Worm (Caenorhabditis elegans) whole organism, late embryonic: ENCODE results near the gene C56A3.5.

Source experiments
- C08G9.2 ChIP-seq: sonication (generic microtip); optimal IDR thresholded peaks from 2 replicates; lab custom pipeline; 2016; ENCODE audit warnings: mild to moderate bottlenecking, missing genetic modification characterization, moderate library complexity, missing compliant biosample characterization
- C38D4.7 ChIP-seq: fragments of 200-800 bp; sonication (Bioruptor generic); optimal IDR thresholded peaks from 2 replicates; lab custom pipeline; 2018; ENCODE audit warnings: mild to moderate bottlenecking, missing genetic modification characterization, moderate library complexity, missing compliant biosample characterization
- F13H6.1 ChIP-seq: sonication (generic microtip); optimal IDR thresholded peaks from 2 replicates; lab custom pipeline; 2016; ENCODE audit warnings: missing genetic modification characterization, missing compliant biosample characterization
- K02D7.2 ChIP-seq: sonication (generic microtip); optimal IDR thresholded peaks from 2 replicates; lab custom pipeline; 2017; ENCODE audit warnings: mild to moderate bottlenecking, missing genetic modification characterization, missing compliant biosample characterization
- T23F11.4 ChIP-seq: fragments of 200-800 bp; sonication (Bioruptor generic); optimal IDR thresholded peaks from 2 replicates; lab custom pipeline; 2018; ENCODE audit warnings: mild to moderate bottlenecking, missing genetic modification characterization, missing compliant biosample characterization
- Y22D7AL.16 ChIP-seq: sonication (generic microtip); optimal IDR thresholded peaks from 2 replicates; lab custom pipeline; 2016; ENCODE audit warnings: missing genetic modification characterization, missing compliant biosample characterization
- ahr-1 ChIP-seq: sonication (generic microtip); optimal IDR thresholded peaks from 2 replicates; lab custom pipeline; 2016; ENCODE audit warnings: missing genetic modification characterization, missing compliant biosample characterization
- ama-1 ChIP-seq: fragments of 150-350 bp; optimal IDR thresholded peaks from 2 replicates; lab custom pipeline; 2014
- ceh-14 ChIP-seq: sonication (generic microtip); optimal IDR thresholded peaks from 2 replicates; lab custom pipeline; 2016; ENCODE audit warnings: missing genotype, missing genetic modification characterization, missing compliant biosample characterization
- ceh-19 ChIP-seq: fragments of 200-800 bp; sonication (Bioruptor generic); optimal IDR thresholded peaks from 2 replicates; lab custom pipeline; 2018; ENCODE audit warnings: mild to moderate bottlenecking, missing genetic modification characterization, missing compliant biosample characterization
- ceh-22 ChIP-seq: sonication (generic microtip); optimal IDR thresholded peaks from 2 replicates; lab custom pipeline; 2017; ENCODE audit warnings: missing biosample characterization, missing genetic modification characterization
- ceh-24 ChIP-seq: sonication (generic microtip); optimal IDR thresholded peaks from 2 replicates; lab custom pipeline; 2016; ENCODE audit warnings: mild to moderate bottlenecking, missing genetic modification characterization, missing compliant biosample characterization
- ceh-31 ChIP-seq: sonication (generic microtip); optimal IDR thresholded peaks from 2 replicates; lab custom pipeline; 2016; ENCODE audit warnings: missing genetic modification characterization, missing compliant biosample characterization
- ceh-34 ChIP-seq: sonication (generic microtip); optimal IDR thresholded peaks from 2 replicates; lab custom pipeline; 2016; ENCODE audit warnings: mild to moderate bottlenecking, missing genetic modification characterization, missing compliant biosample characterization
- ceh-48 ChIP-seq: sonication (generic microtip); optimal IDR thresholded peaks from 2 replicates; lab custom pipeline; 2016; ENCODE audit warnings: missing genetic modification characterization, inconsistent platforms, missing compliant biosample characterization
- ceh-9 ChIP-seq: sonication (generic microtip); optimal IDR thresholded peaks from 2 replicates; lab custom pipeline; 2016; ENCODE audit warnings: mild to moderate bottlenecking, missing genetic modification characterization, inconsistent platforms, missing compliant biosample characterization
- che-1 ChIP-seq: sonication (generic microtip); optimal IDR thresholded peaks from 2 replicates; lab custom pipeline; 2016; ENCODE audit warnings: mild to moderate bottlenecking, missing genetic modification characterization, missing compliant biosample characterization
- elt-2 ChIP-seq: sonication (generic microtip); optimal IDR thresholded peaks from 2 replicates; lab custom pipeline; 2016; ENCODE audit warnings: missing genetic modification reagents, missing genetic modification characterization, missing compliant biosample characterization
- fax-1 ChIP-seq: sonication (generic microtip); optimal IDR thresholded peaks from 2 replicates; lab custom pipeline; 2016; ENCODE audit warnings: missing genotype, missing genetic modification characterization, missing compliant biosample characterization
- gmeb-2 ChIP-seq: sonication (generic microtip); optimal IDR thresholded peaks from 2 replicates; lab custom pipeline; 2016; ENCODE audit warnings: missing genetic modification characterization, inconsistent platforms, missing compliant biosample characterization
- hlh-15 ChIP-seq: sonication (generic microtip); optimal IDR thresholded peaks from 2 replicates; lab custom pipeline; 2016; ENCODE audit warnings: missing genetic modification characterization, missing compliant biosample characterization
- hlh-6 ChIP-seq: sonication (generic microtip); optimal IDR thresholded peaks from 2 replicates; lab custom pipeline; 2016; ENCODE audit warnings: missing genotype, missing genetic modification characterization, missing compliant biosample characterization
- hlh-8 ChIP-seq: sonication (generic microtip); optimal IDR thresholded peaks from 2 replicates; lab custom pipeline; 2016; ENCODE audit warnings: missing genotype, missing genetic modification characterization, missing compliant biosample characterization
- lim-6 ChIP-seq: sonication (generic microtip); optimal IDR thresholded peaks from 2 replicates; lab custom pipeline; 2016; ENCODE audit warnings: missing genetic modification characterization, missing compliant biosample characterization
- mec-3 ChIP-seq: sonication (generic microtip); optimal IDR thresholded peaks from 2 replicates; lab custom pipeline; 2016; ENCODE audit warnings: borderline replicate concordance, missing genetic modification characterization, missing compliant biosample characterization
- nfya-1 ChIP-seq: sonication (generic microtip); optimal IDR thresholded peaks from 2 replicates; lab custom pipeline; 2017; ENCODE audit warnings: missing genetic modification characterization, mild to moderate bottlenecking, missing compliant biosample characterization, antibody characterized with exemption, moderate library complexity
- nhr-232 ChIP-seq: sonication (generic microtip); optimal IDR thresholded peaks from 2 replicates; lab custom pipeline; 2016; ENCODE audit warnings: missing genetic modification characterization, missing compliant biosample characterization
- odd-2 ChIP-seq: sonication (generic microtip); optimal IDR thresholded peaks from 2 replicates; lab custom pipeline; 2017; ENCODE audit warnings: antibody characterized with exemption, mild to moderate bottlenecking, missing genetic modification characterization, missing compliant biosample characterization
- pag-3 ChIP-seq: sonication (generic microtip); optimal IDR thresholded peaks from 2 replicates; lab custom pipeline; 2016; ENCODE audit warnings: missing compliant biosample characterization, missing genetic modification characterization, borderline replicate concordance
- pax-1 ChIP-seq: fragments of 150-350 bp; optimal IDR thresholded peaks from 2 replicates; lab custom pipeline; 2014; ENCODE audit warnings: missing biosample characterization, missing genetic modification characterization
- pha-2 ChIP-seq: sonication (generic microtip); optimal IDR thresholded peaks from 2 replicates; lab custom pipeline; 2017; ENCODE audit warnings: mild to moderate bottlenecking, missing genetic modification characterization, missing compliant biosample characterization
- pqm-1 ChIP-seq: sonication (generic microtip); optimal IDR thresholded peaks from 2 replicates; lab custom pipeline; 2016; ENCODE audit warnings: missing genetic modification characterization, missing compliant biosample characterization
- sox-2 ChIP-seq: fragments of 200-800 bp; sonication (Bioruptor generic); IDR thresholded peaks from 2 replicates; pipeline ENCODE4 v1.3.6; 2022; ENCODE audit warnings: missing genetic modification reagents, missing genetic modification characterization, missing compliant biosample characterization
- sox-4 ChIP-seq: sonication (generic microtip); optimal IDR thresholded peaks from 2 replicates; lab custom pipeline; 2017; ENCODE audit warnings: mild to moderate bottlenecking, missing genetic modification characterization, inconsistent platforms, missing compliant biosample characterization
- syd-9 ChIP-seq: sonication (generic microtip); optimal IDR thresholded peaks from 2 replicates; lab custom pipeline; 2016; ENCODE audit warnings: mild to moderate bottlenecking, missing genetic modification characterization, moderate library complexity, missing compliant biosample characterization
- tbx-2 ChIP-seq: sonication (generic microtip); optimal IDR thresholded peaks from 2 replicates; lab custom pipeline; 2016; ENCODE audit warnings: missing genetic modification characterization, missing compliant biosample characterization
- unc-42 ChIP-seq: sonication (generic microtip); optimal IDR thresholded peaks from 2 replicates; lab custom pipeline; 2016; ENCODE audit warnings: missing genotype, missing genetic modification characterization, missing compliant biosample characterization
- unc-55 ChIP-seq: sonication (generic microtip); optimal IDR thresholded peaks from 2 replicates; lab custom pipeline; 2017; ENCODE audit warnings: missing biosample characterization, missing genetic modification reagents, missing genetic modification characterization

Gene C56A3.5

DNA sequence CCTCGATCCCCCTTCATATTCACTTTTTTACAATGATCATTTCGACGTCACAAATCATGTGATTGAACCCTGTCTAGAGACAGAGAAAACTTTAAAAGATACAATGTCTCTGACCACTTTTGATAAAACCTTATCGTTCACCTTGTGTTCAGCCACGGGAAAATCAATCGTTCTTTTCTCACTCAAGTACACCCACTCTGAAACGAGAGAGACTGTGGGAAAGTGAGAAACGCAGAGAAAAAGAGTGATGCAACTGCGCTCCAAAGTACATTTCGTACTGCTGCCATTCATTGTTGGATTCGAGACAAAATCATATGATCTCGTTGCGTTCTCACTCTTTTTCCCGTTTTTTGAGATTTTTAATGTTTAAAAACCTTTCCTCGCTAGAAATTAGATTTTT, 13.4 kb downstream of the C56A3.5 start (continued):
- TF ChIP-seq unc-42, result peak; percentile 5
- TF ChIP-seq nfya-1 (tag; lab: Kevin White, UChicago), result peak; percentile 67
- no peak for TF ChIP-seq pag-3
- TF ChIP-seq sox-2 (GFP tag; lab: Robert Waterston, UW), result peak; percentile 15; the same call in 1 of the 2 replicates

DNA sequence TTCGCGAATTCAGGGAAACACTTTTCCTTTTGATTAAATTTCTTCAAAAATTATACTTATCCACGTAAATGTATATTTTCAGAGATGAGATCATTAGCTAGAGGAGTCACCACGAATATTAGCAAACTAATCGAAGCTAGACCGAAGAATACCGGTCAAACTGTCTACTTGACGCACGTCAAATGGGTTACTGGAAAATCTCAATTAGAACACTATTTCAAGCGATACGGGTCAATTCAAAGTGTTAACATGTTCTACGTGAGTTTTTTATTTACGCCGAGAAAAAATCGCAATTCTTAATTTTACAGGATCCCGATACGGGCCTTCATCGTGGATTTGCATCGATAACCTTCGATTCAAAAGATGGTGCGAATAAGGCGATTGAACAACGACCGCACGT, 14.0 kb downstream of the C56A3.5 start, which contains the start of gene slrp-1:
Gene slrp-1 (plus strand): TSS at position 83 of the 400 bp plus-strand sequence.
- TF ChIP-seq ceh-34 (no peak), ama-1 (no peak), ceh-24 (no peak)

DNA sequence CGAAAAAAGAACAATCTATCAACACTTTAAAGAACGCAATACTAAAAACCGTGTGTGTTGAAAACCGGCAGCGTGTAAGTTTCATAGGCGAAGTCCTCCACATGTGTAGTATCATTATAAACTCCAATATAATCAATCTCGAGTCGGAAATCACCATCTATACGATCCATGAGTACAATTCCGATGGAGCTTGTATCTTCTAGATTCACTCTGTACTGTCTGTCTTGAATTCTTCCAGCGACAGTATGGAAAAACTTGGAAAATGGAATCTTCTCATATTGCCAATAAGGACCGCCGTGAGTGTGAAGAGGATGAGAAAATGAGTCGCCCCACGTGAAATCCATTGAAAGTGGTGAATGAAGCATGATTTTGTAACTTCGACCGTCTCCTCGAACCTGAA, 15.2 kb downstream of the C56A3.5 start:
- TF ChIP-seq ceh-31 (tag; lab: Kevin White, UChicago), result no peak
- TF ChIP-seq ceh-9 (tag; lab: Kevin White, UChicago), result no peak
- no peak for TF ChIP-seq elt-2 (tag; lab: Kevin White, UChicago)
- TF ChIP-seq hlh-6, result no peak
- TF ChIP-seq hlh-15 (tag; lab: Kevin White, UChicago), result no peak
- no peak for TF ChIP-seq ama-1
- TF ChIP-seq nhr-232, result no peak
- TF ChIP-seq mec-3 (tag; lab: Kevin White, UChicago), result no peak
- no peak for TF ChIP-seq gmeb-2
- TF ChIP-seq fax-1 (tag; lab: Kevin White, UChicago), result no peak

DNA sequence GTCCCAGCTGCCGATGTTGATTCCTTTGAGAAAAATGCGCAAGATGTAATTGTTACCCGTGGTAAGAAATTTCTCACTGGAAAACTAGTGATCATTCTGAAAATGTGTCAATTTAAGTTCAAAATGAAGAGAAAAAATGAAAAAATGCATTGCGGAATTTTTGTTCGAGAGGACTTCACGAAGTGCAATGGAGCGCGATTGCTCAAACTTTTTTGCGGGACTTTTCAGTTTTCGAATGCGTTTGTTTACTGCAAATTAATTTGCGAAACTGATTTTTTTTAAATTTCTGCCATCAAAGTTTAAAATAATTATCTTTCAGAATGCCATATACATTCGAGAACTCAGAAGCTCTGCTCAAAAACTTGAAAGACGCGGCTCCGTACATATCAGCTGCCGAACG, 16.8 kb downstream of the C56A3.5 start, which contains the start of the genes nuaf-1 and bir-2:
Gene nuaf-1 (minus strand): TSS at position 98 of the 400 bp plus-strand sequence.
Gene bir-2 (plus strand): TSS at position 318 of the 400 bp plus-strand sequence.
- TF ChIP-seq pqm-1 (tag; lab: Kevin White, UChicago) (no peak), K02D7.2 (no peak), ceh-31 (tag; lab: Kevin White, UChicago) (peak; percentile 11), ahr-1 (tag; lab: Kevin White, UChicago) (no peak), T23F11.4 (GFP tag; lab: Kevin White, UChicago) (no peak)

DNA sequence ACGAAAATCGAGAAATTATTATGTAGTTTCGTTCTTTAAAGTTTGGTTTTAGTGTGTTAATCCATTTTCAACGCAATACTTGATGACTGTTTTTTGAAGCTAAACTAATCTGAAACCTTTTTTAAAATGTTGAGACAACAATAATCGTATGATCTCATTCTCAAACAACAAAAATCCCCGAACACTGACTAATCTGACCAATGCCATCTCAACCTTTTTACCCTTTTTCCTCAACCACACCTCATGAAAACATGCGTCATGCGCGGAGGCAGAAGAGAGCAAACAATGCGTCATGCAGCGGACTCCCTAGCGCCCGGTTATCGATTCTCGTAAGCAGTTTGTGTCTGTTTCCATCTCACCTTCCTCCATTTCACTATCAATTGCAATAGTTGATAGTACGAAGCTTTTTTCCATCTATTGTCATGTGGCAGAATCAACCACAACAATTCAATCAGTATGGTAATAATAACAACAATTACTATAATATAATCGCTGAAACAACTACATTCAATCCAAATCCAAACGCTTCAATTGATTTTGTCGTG, 20.0 kb downstream of the C56A3.5 start, which contains the start of gene C50B8.4:
Gene C50B8.4 (plus strand): TSS at position 299 of the 545 bp plus-strand sequence.
- TF ChIP-seq C08G9.2 (tag; lab: Kevin White, UChicago), result no peak
- peak; percentile 1 for TF ChIP-seq ceh-48 (tag; lab: Kevin White, UChicago)
- TF ChIP-seq, all 69 proteins: peak for 1

DNA sequence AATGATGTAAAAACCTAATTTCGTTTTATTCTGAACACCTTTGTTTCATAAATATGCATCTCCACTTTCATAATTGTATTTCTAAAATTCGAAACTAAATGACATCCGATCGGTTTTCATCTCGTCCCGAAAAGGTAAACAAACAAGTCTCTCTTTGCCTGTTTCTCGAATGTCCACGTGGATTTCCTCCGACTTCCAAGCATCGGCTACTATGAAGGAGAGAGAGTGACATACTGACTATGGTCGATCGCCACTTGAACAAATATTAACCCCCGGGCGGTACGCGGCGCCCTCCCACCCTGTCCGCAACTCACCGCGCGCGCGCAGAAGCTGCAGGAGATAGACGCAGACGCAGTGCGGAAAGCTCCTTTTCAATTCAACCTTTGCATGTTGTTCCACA, 24.1 kb downstream of the C56A3.5 start:
- peak; percentile 13 for TF ChIP-seq tbx-2 (tag; lab: Kevin White, UChicago)
- TF ChIP-seq pax-1 (tag; lab: Kevin White, UChicago), result no peak
- no peak for TF ChIP-seq pqm-1 (tag; lab: Kevin White, UChicago)
- TF ChIP-seq ceh-34, result peak; percentile 67
- TF ChIP-seq C08G9.2 (tag; lab: Kevin White, UChicago), result no peak
- TF ChIP-seq ceh-19, result peak; percentile 70
- peak; percentile 36 for TF ChIP-seq pha-2 (tag; lab: Kevin White, UChicago)

DNA sequence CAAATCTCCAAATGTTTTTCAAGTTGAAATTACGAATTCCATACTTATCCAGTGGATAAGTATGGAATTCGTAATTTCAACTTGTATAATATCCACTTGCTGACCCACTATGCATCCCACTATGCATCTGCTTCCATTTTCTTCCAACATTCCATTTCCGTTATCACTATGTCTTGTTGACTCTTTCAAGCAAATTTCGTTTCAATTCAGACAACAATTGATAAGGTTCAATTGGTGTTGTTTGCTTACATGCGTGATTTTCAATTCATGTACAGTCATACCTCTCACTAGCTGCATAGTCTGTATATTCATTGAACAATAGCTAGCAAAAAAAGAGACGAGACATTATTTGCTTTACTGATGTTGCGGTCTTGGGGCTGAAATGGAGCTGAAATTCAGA, 25.1 kb downstream of the C56A3.5 start:
- TF ChIP-seq ceh-14 (tag; lab: Kevin White, UChicago) (no peak), pag-3 (no peak), Y22D7AL.16 (tag; lab: Kevin White, UChicago) (no peak), odd-2 (tag; lab: Kevin White, UChicago) (no peak), sox-4 (tag; lab: Kevin White, UChicago) (no peak), ceh-22 (tag; lab: Kevin White, UChicago) (no peak), hlh-8 (no peak), unc-55 (GFP tag; lab: Kevin White, UChicago) (no peak), syd-9 (tag; lab: Kevin White, UChicago) (no peak), pax-1 (tag; lab: Kevin White, UChicago) (no peak), F13H6.1 (no peak), che-1 (no peak), C38D4.7 (GFP tag; lab: Kevin White, UChicago) (no peak), lim-6 (tag; lab: Kevin White, UChicago) (no peak), ahr-1 (tag; lab: Kevin White, UChicago) (no peak)
